Fruit fly (Drosophila melanogaster) whole organism, embryonic: Measurements from ENCODE around the gene CG31161.

Experiments
- Abd-B ChIP-seq: fragments of 200-800 bp; sonication (Bioruptor generic); optimal IDR thresholded peaks from 2 replicates; lab custom pipeline; 2018; ENCODE audit warnings: missing biosample characterization, mild to moderate bottlenecking, missing genetic modification characterization, moderate library complexity
- Bgb ChIP-seq: fragments of 200-800 bp; sonication (Bioruptor generic); IDR thresholded peaks from 2 replicates; pipeline ENCODE4 v1.3.6; 2022; ENCODE audit warnings: missing biosample characterization, missing genetic modification characterization; ENCODE audit not compliant: partially characterized antibody
- C15 ChIP-seq: fragments of 200-800 bp; sonication (Bioruptor generic); IDR thresholded peaks from 3 replicates; pipeline ENCODE4 v1.3.6; 2022; ENCODE audit warnings: missing biosample characterization, missing genetic modification characterization
- CG10462 ChIP-seq: fragments of 200-800 bp; sonication (Bioruptor generic); optimal IDR thresholded peaks from 2 replicates; lab custom pipeline; 2016; ENCODE audit warnings: missing biosample characterization, missing genetic modification characterization
- CG11085 ChIP-seq: fragments of 200-800 bp; sonication (Bioruptor generic); IDR thresholded peaks from 2 replicates; pipeline ENCODE4 v1.3.6; 2022; ENCODE audit warnings: missing biosample characterization, missing genetic modification characterization
- CG12155 ChIP-seq: fragments of 200-800 bp; sonication (Bioruptor generic); optimal IDR thresholded peaks from 3 replicates; lab custom pipeline; 2016; ENCODE audit warnings: missing biosample characterization, missing genetic modification characterization
- CG12219 ChIP-seq: fragments of 200-800 bp; sonication (Bioruptor generic); optimal IDR thresholded peaks from 3 replicates; lab custom pipeline; 2018; ENCODE audit warnings: missing biosample characterization, mild to moderate bottlenecking, missing genetic modification characterization
- CG12744 ChIP-seq: fragments of 200-800 bp; sonication (Bioruptor generic); optimal IDR thresholded peaks from 2 replicates; lab custom pipeline; 2016; ENCODE audit warnings: missing biosample characterization, missing genetic modification characterization
- CG13894 ChIP-seq: fragments of 200-800 bp; sonication (Bioruptor generic); optimal IDR thresholded peaks from 3 replicates; lab custom pipeline; 2018; ENCODE audit warnings: missing biosample characterization, mild to moderate bottlenecking, missing genetic modification characterization, moderate library complexity
- CG15696 ChIP-seq: fragments of 200-800 bp; sonication (Bioruptor generic); optimal IDR thresholded peaks from 2 replicates; lab custom pipeline; 2019; ENCODE audit warnings: missing biosample characterization, mild to moderate bottlenecking, missing genetic modification characterization, moderate library complexity
- CG1603 ChIP-seq: fragments of 200-800 bp; sonication (Bioruptor generic); optimal IDR thresholded peaks from 2 replicates; lab custom pipeline; 2019; ENCODE audit warnings: missing biosample characterization, mild to moderate bottlenecking, missing genetic modification characterization, moderate library complexity
- CG17385 ChIP-seq: fragments of 200-800 bp; sonication (Bioruptor generic); optimal IDR thresholded peaks from 3 replicates; lab custom pipeline; 2018; ENCODE audit warnings: missing biosample characterization, mild to moderate bottlenecking, missing genetic modification characterization
- CG17802 ChIP-seq: fragments of 200-800 bp; sonication (Bioruptor generic); optimal IDR thresholded peaks from 2 replicates; lab custom pipeline; 2018; ENCODE audit warnings: missing biosample characterization, mild to moderate bottlenecking, missing genetic modification characterization, moderate library complexity
- CG18262 ChIP-seq: fragments of 200-800 bp; optimal IDR thresholded peaks from 3 replicates; lab custom pipeline; 2019; ENCODE audit warnings: missing biosample characterization, mild to moderate bottlenecking, missing genetic modification characterization, moderate library complexity
- CG31224 ChIP-seq: fragments of 200-800 bp; sonication (Bioruptor generic); IDR thresholded peaks from 2 replicates; pipeline ENCODE4 v1.3.6; 2022; ENCODE audit warnings: missing biosample characterization, missing genetic modification characterization
- CG32532 ChIP-seq: fragments of 200-800 bp; sonication (Bioruptor generic); IDR thresholded peaks from 2 replicates; pipeline ENCODE4 v1.3.6; 2022; ENCODE audit warnings: missing biosample characterization, missing genetic modification characterization
- CG3838 ChIP-seq: fragments of 200-800 bp; sonication (Bioruptor generic); optimal IDR thresholded peaks from 3 replicates; lab custom pipeline; 2016; ENCODE audit warnings: missing biosample characterization, missing genetic modification characterization
- CG5180 ChIP-seq: fragments of 200-800 bp; sonication (Bioruptor generic); optimal IDR thresholded peaks from 3 replicates; lab custom pipeline; 2017; ENCODE audit warnings: missing biosample characterization, missing genetic modification characterization, mild to moderate bottlenecking, moderate library complexity, missing genetic modification reagents
- CG6254 ChIP-seq: fragments of 200-800 bp; sonication (Bioruptor generic); optimal IDR thresholded peaks from 3 replicates; lab custom pipeline; 2017; ENCODE audit warnings: mild to moderate bottlenecking, missing biosample characterization, missing genetic modification reagents, missing genetic modification characterization
- CG6765 ChIP-seq: fragments of 200-800 bp; sonication (Bioruptor generic); optimal IDR thresholded peaks from 3 replicates; lab custom pipeline; 2017; ENCODE audit warnings: missing biosample characterization, mild to moderate bottlenecking, missing genetic modification characterization
- CG6791 ChIP-seq: fragments of 200-800 bp; sonication (Bioruptor generic); IDR thresholded peaks from 3 replicates; pipeline ENCODE4 v1.3.6; 2022; ENCODE audit warnings: missing biosample characterization, missing genetic modification characterization; ENCODE audit not compliant: partially characterized antibody
- CG8290 ChIP-seq, 3 experiments: fragments of 200-800 bp; sonication (Bioruptor generic); optimal IDR thresholded peaks; 2 replicates each; lab custom pipeline; 2016 to 2019; ENCODE audit warnings: missing biosample characterization in 3 of 3, missing genetic modification characterization in 3 of 3, mild to moderate bottlenecking in 2 of 3, moderate library complexity in 1 of 3
- CG8924 ChIP-seq: fragments of 200-800 bp; optimal IDR thresholded peaks from 3 replicates; lab custom pipeline; 2019; ENCODE audit warnings: missing biosample characterization, mild to moderate bottlenecking, missing genetic modification characterization, moderate library complexity
- CrebB ChIP-seq: fragments of 200-800 bp; sonication (Bioruptor generic); optimal IDR thresholded peaks from 3 replicates; lab custom pipeline; 2018; ENCODE audit warnings: missing biosample characterization, mild to moderate bottlenecking, missing genetic modification characterization
- D ChIP-seq, 2 experiments: fragments of 200-800 bp in 1 of 2; fragments of >200 bp in 1 of 2; sonication (Bioruptor generic) in 1 of 2; optimal IDR thresholded peaks; 2 replicates in 1 of 2; 3 replicates in 1 of 2; lab custom pipeline; 2017; ENCODE audit warnings: mild to moderate bottlenecking in 1 of 2, missing biosample characterization in 1 of 2, missing genetic modification characterization in 1 of 2, missing genetic modification reagents in 1 of 2
- D19B ChIP-seq: fragments of 200-800 bp; sonication (Bioruptor generic); optimal IDR thresholded peaks from 2 replicates; lab custom pipeline; 2017; ENCODE audit warnings: missing biosample characterization, mild to moderate bottlenecking, missing genetic modification characterization
- Doc3 ChIP-seq: fragments of 200-800 bp; sonication (Bioruptor generic); IDR thresholded peaks from 3 replicates; pipeline ENCODE4 v1.3.6; 2022; ENCODE audit warnings: missing biosample characterization, missing genetic modification characterization; ENCODE audit not compliant: partially characterized antibody
- Mad ChIP-seq: fragments of 200-800 bp; sonication (Bioruptor generic); optimal IDR thresholded peaks from 2 replicates; lab custom pipeline; 2016; ENCODE audit warnings: missing biosample characterization, missing genetic modification characterization
- Opbp ChIP-seq: fragments of 200-800 bp; sonication (Bioruptor generic); IDR thresholded peaks from 3 replicates; pipeline ENCODE4 v1.3.6; 2022; ENCODE audit warnings: missing biosample characterization, missing genetic modification characterization; ENCODE audit not compliant: partially characterized antibody
- Tbp ChIP-seq: fragments of >200 bp; optimal IDR thresholded peaks from 2 replicates; lab custom pipeline; 2018; ENCODE audit warnings: missing biosample characterization, missing genetic modification characterization
- btn ChIP-seq: fragments of 200-800 bp; sonication (Bioruptor generic); optimal IDR thresholded peaks from 2 replicates; lab custom pipeline; 2016; ENCODE audit warnings: missing biosample characterization, missing genetic modification characterization
- cas ChIP-seq: fragments of 200-800 bp; sonication (Bioruptor generic); IDR thresholded peaks from 2 replicates; pipeline ENCODE4 v1.3.6; 2022; ENCODE audit warnings: missing biosample characterization, missing genetic modification characterization
- croc ChIP-seq: fragments of 200-800 bp; sonication (Bioruptor generic); conservative IDR thresholded peaks from 3 replicates; pipeline ENCODE4 v1.3.6; 2022; ENCODE audit warnings: missing biosample characterization, missing genetic modification characterization
- dmrt11E ChIP-seq: fragments of 200-800 bp; sonication (Bioruptor generic); optimal IDR thresholded peaks from 3 replicates; lab custom pipeline; 2018; ENCODE audit warnings: missing biosample characterization, mild to moderate bottlenecking, missing genetic modification characterization, moderate library complexity
- en ChIP-seq: fragments of 200-800 bp; sonication (Bioruptor generic); optimal IDR thresholded peaks from 2 replicates; lab custom pipeline; 2016; ENCODE audit warnings: missing biosample characterization, missing genetic modification characterization
- ftz-f1 ChIP-seq: fragments of 200-800 bp; sonication (Bioruptor generic); optimal IDR thresholded peaks from 2 replicates; lab custom pipeline; 2016; ENCODE audit warnings: missing biosample characterization, missing genetic modification characterization
- gfzf ChIP-seq: fragments of 200-800 bp; sonication (Bioruptor generic); optimal IDR thresholded peaks from 2 replicates; lab custom pipeline; 2016; ENCODE audit warnings: missing biosample characterization, mild to moderate bottlenecking, missing genetic modification characterization, moderate library complexity
- lov ChIP-seq, 2 experiments: fragments of 200-800 bp in 1 of 2; fragments of >200 bp in 1 of 2; sonication (Bioruptor generic) in 1 of 2; IDR thresholded peaks in 1 of 2; optimal IDR thresholded peaks in 1 of 2; 2 replicates in 1 of 2; 3 replicates in 1 of 2; pipeline versions ENCODE4 v1.3.6 to Lab custom; 2017 to 2022; ENCODE audit warnings: missing biosample characterization in 1 of 2, missing genetic modification characterization in 1 of 2
- mirr ChIP-seq: fragments of 200-800 bp; sonication (Bioruptor generic); optimal IDR thresholded peaks from 3 replicates; lab custom pipeline; 2018; ENCODE audit warnings: missing biosample characterization, mild to moderate bottlenecking, missing genetic modification characterization
- nau ChIP-seq: fragments of 200-800 bp; sonication (Bioruptor generic); optimal IDR thresholded peaks from 3 replicates; lab custom pipeline; 2017; ENCODE audit warnings: missing biosample characterization, mild to moderate bottlenecking, missing genetic modification characterization, missing genetic modification reagents
- nerfin-2 ChIP-seq: fragments of 200-800 bp; sonication (Bioruptor generic); IDR thresholded peaks from 2 replicates; pipeline ENCODE4 v1.3.6; 2022; ENCODE audit warnings: missing biosample characterization, missing genetic modification characterization; ENCODE audit not compliant: partially characterized antibody
- p53 ChIP-seq: fragments of 200-800 bp; sonication (Bioruptor generic); optimal IDR thresholded peaks from 2 replicates; lab custom pipeline; 2016; ENCODE audit warnings: missing biosample characterization, missing genetic modification characterization
- repo ChIP-seq: fragments of 200-800 bp; sonication (Bioruptor generic); optimal IDR thresholded peaks from 2 replicates; lab custom pipeline; 2016; ENCODE audit warnings: missing biosample characterization, missing genetic modification characterization
- sc ChIP-seq, 3 experiments: fragments of >200 bp in 2 of 3; fragments of 200-800 bp in 1 of 3; sonication (Bioruptor generic) in 1 of 3; optimal IDR thresholded peaks; 2 replicates in 2 of 3; 3 replicates in 1 of 3; lab custom pipeline; 2017; ENCODE audit warnings: mild to moderate bottlenecking in 1 of 3, missing biosample characterization in 1 of 3, missing genetic modification characterization in 1 of 3, missing genetic modification reagents in 1 of 3
- schlank ChIP-seq: fragments of 200-800 bp; sonication (Bioruptor generic); optimal IDR thresholded peaks from 2 replicates; lab custom pipeline; 2018; ENCODE audit warnings: missing biosample characterization, mild to moderate bottlenecking, missing genetic modification characterization
- sr ChIP-seq: fragments of 200-800 bp; sonication (Bioruptor generic); IDR thresholded peaks from 3 replicates; pipeline ENCODE4 v1.3.6; 2022; ENCODE audit warnings: missing biosample characterization, missing genetic modification characterization
- tna ChIP-seq: fragments of 200-800 bp; sonication (Bioruptor generic); IDR thresholded peaks from 2 replicates; pipeline ENCODE4 v1.3.6; 2022; ENCODE audit warnings: missing biosample characterization, missing genetic modification characterization; ENCODE audit not compliant: partially characterized antibody
- vfl ChIP-seq: fragments of 200-800 bp; sonication (Bioruptor generic); optimal IDR thresholded peaks from 2 replicates; lab custom pipeline; 2016; ENCODE audit warnings: missing biosample characterization, missing genetic modification characterization
- wek ChIP-seq: fragments of 200-800 bp; sonication (Bioruptor generic); optimal IDR thresholded peaks from 3 replicates; lab custom pipeline; 2018; ENCODE audit warnings: missing biosample characterization, mild to moderate bottlenecking, missing genetic modification characterization, moderate library complexity

CG31161 gene

dm6 chr3R:22631156-22631555, 14.8 kb downstream of the CG31161 start (continued):
- TF ChIP-seq D (optimal IDR thresholded peaks at IDR 0.05; lab: Kevin White, UChicago) (no peak), D (GFP tag; optimal IDR thresholded peaks at IDR 0.05; lab: Kevin White, UChicago) (no peak), repo (GFP tag; lab: Kevin White, UChicago) (no peak), Opbp (GFP tag; lab: Robert Waterston, UW) (no peak), CG11085 (GFP tag; lab: Robert Waterston, UW) (no peak), CG18262 (no peak), CG10462 (GFP tag; lab: Kevin White, UChicago) (no peak), p53 (GFP tag; lab: Kevin White, UChicago) (no peak), Bgb (no peak), tna (GFP tag; lab: Robert Waterston, UW) (no peak), wek (GFP tag; lab: Kevin White, UChicago) (peak; percentile 58), cas (GFP tag; lab: Robert Waterston, UW) (no peak), sr (GFP tag; lab: Robert Waterston, UW) (no peak), Tbp (GFP tag; lab: Kevin White, UChicago) (no peak), D19B (no peak), ftz-f1 (GFP tag; lab: Kevin White, UChicago) (no peak), CG12219 (GFP tag; lab: Kevin White, UChicago) (peak; percentile 15), gfzf (GFP tag; lab: Kevin White, UChicago) (no peak), CG12744 (GFP tag; lab: Kevin White, UChicago) (no peak), CG31224 (no peak), mirr (no peak), lov (optimal IDR thresholded peaks at IDR 0.05; lab: Kevin White, UChicago) (no peak), lov (GFP tag; IDR thresholded peaks at IDR 0.05; lab: Robert Waterston, UW) (no peak), sc (optimal IDR thresholded peaks at IDR 0.05; lab: Kevin White, UChicago) (no peak), sc (GFP tag; optimal IDR thresholded peaks at IDR 0.05; lab: Kevin White, UChicago) (no peak), Abd-B (GFP tag; lab: Kevin White, UChicago) (no peak), CrebB (peak; percentile 24), CG17385 (GFP tag; lab: Kevin White, UChicago) (peak; percentile 44), CG15696 (tag; lab: Kevin White, UChicago) (no peak), schlank (tag; lab: Kevin White, UChicago) (peak; percentile 7), Doc3 (GFP tag; lab: Robert Waterston, UW) (no peak), vfl (GFP tag; lab: Kevin White, UChicago) (no peak), croc (no peak), dmrt11E (tag; lab: Kevin White, UChicago) (no peak), btn (GFP tag; lab: Kevin White, UChicago) (no peak), CG3838 (GFP tag; lab: Kevin White, UChicago) (no peak), CG1603 (tag; lab: Kevin White, UChicago) (no peak), C15 (GFP tag; lab: Robert Waterston, UW) (no peak), nau (GFP tag; lab: Kevin White, UChicago) (peak; percentile 8), CG32532 (GFP tag; lab: Robert Waterston, UW) (no peak), Mad (GFP tag; lab: Kevin White, UChicago) (no peak), CG6791 (GFP tag; lab: Robert Waterston, UW) (no peak), CG8924 (tag; lab: Kevin White, UChicago) (peak; percentile 5), CG12155 (GFP tag; lab: Kevin White, UChicago) (no peak), CG6765 (GFP tag; lab: Kevin White, UChicago) (no peak), CG6254 (GFP tag; lab: Kevin White, UChicago) (no peak), CG17802 (tag; lab: Kevin White, UChicago) (no peak), CG8290 (GFP tag; optimal IDR thresholded peaks at IDR 0.05; lab: Kevin White, UChicago) (no peak), CG8290 (tag; optimal IDR thresholded peaks at IDR 0.05; lab: Kevin White, UChicago) (no peak), nerfin-2 (GFP tag; lab: Robert Waterston, UW) (no peak), CG13894 (tag; lab: Kevin White, UChicago) (no peak), en (GFP tag; lab: Kevin White, UChicago) (no peak), CG5180 (GFP tag; lab: Kevin White, UChicago) (peak; percentile 5)
